Worm (Caenorhabditis elegans): ENCODE results near the gene men-1.

The men-1 gene

DNA sequence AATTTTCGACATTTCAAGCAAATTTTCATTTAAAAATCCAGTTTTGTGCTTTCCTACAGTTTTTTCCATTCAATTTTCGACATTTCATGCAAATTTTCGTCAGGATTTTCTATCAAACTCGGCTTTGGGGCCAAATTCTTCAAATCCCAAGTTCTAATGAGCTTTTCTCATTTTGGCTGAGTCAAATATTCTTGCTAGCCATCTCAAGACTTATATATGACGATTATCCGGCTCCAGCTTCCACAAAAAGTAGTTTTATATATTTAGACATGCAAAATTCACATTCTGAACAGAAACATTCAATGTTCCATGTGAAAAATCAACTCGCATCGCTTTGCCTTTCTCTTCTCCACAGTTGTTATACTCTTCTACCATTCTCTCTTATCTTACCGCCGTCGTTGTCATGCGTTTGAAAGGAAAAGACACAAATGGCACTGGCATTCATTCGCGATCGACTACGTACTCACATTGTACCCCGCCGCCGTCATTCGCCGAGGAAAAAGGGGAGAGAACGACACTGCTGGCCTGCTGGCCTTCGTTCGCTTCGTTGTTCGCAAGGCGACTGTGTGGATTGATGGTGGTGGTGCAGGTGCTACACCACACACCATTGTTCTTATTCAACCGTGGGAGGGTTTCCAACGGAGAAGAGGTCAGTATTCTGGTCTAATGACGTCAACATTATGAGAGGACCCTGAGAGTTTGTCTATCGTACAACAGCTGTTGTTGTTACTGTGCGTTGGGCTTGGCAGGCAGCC is 14.0 kb upstream of the men-1 start (continued):
- TF ChIP-seq tbp1 (GFP tag; optimal IDR thresholded peaks at IDR 0.05) (no peak), F52B5.7 (tag; optimal IDR thresholded peaks at IDR 0.05) (no peak), repo-1 (tag; optimal IDR thresholded peaks at IDR 0.05) (no peak), attf-5 (GFP tag; optimal IDR thresholded peaks at IDR 0.05) (peak; percentile 29), xnd-1 (tag; optimal IDR thresholded peaks at IDR 0.05) (no peak), lin-54 (GFP tag; optimal IDR thresholded peaks at IDR 0.05) (peak; percentile 23), Y79H2A.3 (GFP tag; conservative IDR thresholded peaks at IDR 0.05) (0 out of 2 replicates have a peak, but pooled peaks have one; percentile 11), snpc-1.1 (tag; optimal IDR thresholded peaks at IDR 0.05; ENCODE audit: insufficient read depth) (no peak), nhr-179 (tag; optimal IDR thresholded peaks at IDR 0.05) (no peak), atf-7 (tag; optimal IDR thresholded peaks at IDR 0.05) (no peak), chd-7 (tag; optimal IDR thresholded peaks at IDR 0.05) (no peak), nfya-2 (GFP tag; IDR thresholded peaks at IDR 0.05) (no peak), let-526 (GFP tag; IDR thresholded peaks at IDR 0.05) (no peak), lin-26 (GFP tag; IDR thresholded peaks at IDR 0.05) (no peak), B0035.1 (tag; optimal IDR thresholded peaks at IDR 0.05) (no peak), ztf-6 (GFP tag; IDR thresholded peaks at IDR 0.05) (no peak), hlh-12 (tag; optimal IDR thresholded peaks at IDR 0.05) (no peak), aptf-3 (GFP tag; IDR thresholded peaks at IDR 0.05) (no peak), ztf-25 (GFP tag; IDR thresholded peaks at IDR 0.05) (no peak), B0261.1 (tag; optimal IDR thresholded peaks at IDR 0.05) (no peak), ceh-58 (GFP tag; IDR thresholded peaks at IDR 0.05) (no peak), nhr-90 (tag; optimal IDR thresholded peaks at IDR 0.05) (no peak), fkh-3 (tag; optimal IDR thresholded peaks at IDR 0.05) (no peak), aptf-2 (GFP tag; conservative IDR thresholded peaks at IDR 0.05) (no peak), madf-8 (GFP tag; conservative IDR thresholded peaks at IDR 0.05) (no peak; the same call in 1 of the 2 replicates), attf-6 (GFP tag; IDR thresholded peaks at IDR 0.05) (no peak), lin-35 (GFP tag; optimal IDR thresholded peaks at IDR 0.05) (no peak)

- peak; percentile 98 for TF ChIP-seq lsl-1 (GFP tag; optimal IDR thresholded peaks at IDR 0.05)
- TF ChIP-seq tlf-1 (GFP tag; optimal IDR thresholded peaks at IDR 0.05), result peak; percentile 77
- no peak for TF ChIP-seq hmg-20 (GFP tag; IDR thresholded peaks at IDR 0.05)
- TF ChIP-seq ztf-18 (tag; optimal IDR thresholded peaks at IDR 0.05), result peak; percentile 56
- no peak for TF ChIP-seq T26A5.8 (tag; optimal IDR thresholded peaks at IDR 0.05)
- TF ChIP-seq zim-3 (tag; optimal IDR thresholded peaks at IDR 0.05), result no peak
- no peak for TF ChIP-seq F22D6.2 (tag; optimal IDR thresholded peaks at IDR 0.05)
- TF ChIP-seq Y53F4B.3 (GFP tag; IDR thresholded peaks at IDR 0.05), result no peak
- TF ChIP-seq dox-1 (GFP tag; IDR thresholded peaks at IDR 0.05), result peak; percentile 85
- no peak for TF ChIP-seq pha-4 (tag; optimal IDR thresholded peaks at IDR 0.05)
- no peak for TF ChIP-seq snpc-4 (GFP tag; optimal IDR thresholded peaks at IDR 0.05)
- no peak for TF ChIP-seq snpc-4 (tag; optimal IDR thresholded peaks at IDR 0.05)
- TF ChIP-seq lin-26 (GFP tag; IDR thresholded peaks at IDR 0.05), result no peak
- no peak for TF ChIP-seq ama-1 (optimal IDR thresholded peaks at IDR 0.05)
- TF ChIP-seq ama-1 (GFP tag; optimal IDR thresholded peaks at IDR 0.05), result no peak
- TF ChIP-seq T07F8.4 (tag; optimal IDR thresholded peaks at IDR 0.05), result no peak
- TF ChIP-seq nfyb-1 (GFP tag; IDR thresholded peaks at IDR 0.05), result no peak
- peak; percentile 98 for TF ChIP-seq madf-6 (GFP tag; IDR thresholded peaks at IDR 0.05)
- no peak for TF ChIP-seq somi-1 (GFP tag; optimal IDR thresholded peaks at IDR 0.05)
- no peak for TF ChIP-seq bed-1 (GFP tag; IDR thresholded peaks at IDR 0.05)
- no peak for TF ChIP-seq egl-44 (GFP tag; IDR thresholded peaks at IDR 0.05)
- peak; percentile 65; the same call in 1 of the 2 replicates for TF ChIP-seq madf-3 (GFP tag; IDR thresholded peaks at IDR 0.05)
- no peak for TF ChIP-seq ztf-6 (GFP tag; IDR thresholded peaks at IDR 0.05)
- no peak for TF ChIP-seq ztf-3 (GFP tag; optimal IDR thresholded peaks at IDR 0.05)
- TF ChIP-seq lir-1 (GFP tag; conservative IDR thresholded peaks at IDR 0.05), result 0 out of 2 replicates have a peak, but pooled peaks have one; percentile 33
Observed at ce11 chrII:14247227-14247626, 13.3 kb upstream of the men-1 start.

Measured in whole organism, young adult.